Worm (Caenorhabditis elegans) whole organism, L1 larva: ENCODE measurements around the gene glb-20.

ENCODE experiments used
- F16B12.6 ChIP-seq: fragments of 150-350 bp; optimal IDR thresholded peaks from 2 replicates; lab custom pipeline; 2014; ENCODE audit warnings: missing biosample characterization, missing genetic modification characterization
- alr-1 ChIP-seq: fragments of 200-800 bp; sonication (Bioruptor generic); optimal IDR thresholded peaks from 2 replicates; lab custom pipeline; 2018; ENCODE audit warnings: borderline replicate concordance, mild to moderate bottlenecking, missing genetic modification characterization, missing compliant biosample characterization
- ceh-63 ChIP-seq: fragments of 200-800 bp; sonication (Bioruptor generic); optimal IDR thresholded peaks from 2 replicates; lab custom pipeline; 2018; ENCODE audit warnings: mild to moderate bottlenecking, missing genetic modification characterization, missing compliant biosample characterization
- ceh-8 ChIP-seq: fragments of 200-800 bp; sonication (Bioruptor generic); optimal IDR thresholded peaks from 2 replicates; lab custom pipeline; 2018; ENCODE audit warnings: mild to moderate bottlenecking, missing genetic modification characterization, moderate library complexity, missing compliant biosample characterization
- ceh-90 ChIP-seq: sonication (generic microtip); optimal IDR thresholded peaks from 2 replicates; lab custom pipeline; 2016; ENCODE audit warnings: missing genetic modification characterization, missing compliant biosample characterization
- ces-1 ChIP-seq: fragments of 150-350 bp; optimal IDR thresholded peaks from 2 replicates; lab custom pipeline; 2014; ENCODE audit warnings: missing biosample characterization, missing genetic modification reagents, missing genetic modification characterization
- dpl-1 ChIP-seq, 3 experiments: fragments of 150-350 bp in 2 of 3; sonication (generic microtip) in 1 of 3; optimal IDR thresholded peaks; 2 replicates each; lab custom pipeline; 2014 to 2017; ENCODE audit warnings: missing biosample characterization in 3 of 3, missing genetic modification characterization in 3 of 3, missing genetic modification reagents in 3 of 3
- dsc-1 ChIP-seq: sonication (generic microtip); optimal IDR thresholded peaks from 2 replicates; lab custom pipeline; 2016; ENCODE audit warnings: mild to moderate bottlenecking, missing genetic modification characterization, missing compliant biosample characterization
- efl-3 ChIP-seq: fragments of 200-800 bp; sonication (Bioruptor generic); optimal IDR thresholded peaks from 2 replicates; lab custom pipeline; 2018; ENCODE audit warnings: mild to moderate bottlenecking, missing genetic modification characterization, missing compliant biosample characterization
- egl-13 ChIP-seq: sonication (generic microtip); optimal IDR thresholded peaks from 2 replicates; lab custom pipeline; 2016; ENCODE audit warnings: missing genotype, missing genetic modification reagents, missing genetic modification characterization, missing compliant biosample characterization
- elt-2 ChIP-seq: sonication (generic microtip); optimal IDR thresholded peaks from 2 replicates; lab custom pipeline; 2016; ENCODE audit warnings: missing genetic modification characterization, mild to moderate bottlenecking, inconsistent platforms, missing compliant biosample characterization, missing genetic modification reagents
- elt-3 ChIP-seq, 6 experiments: fragments of 150-350 bp in 1 of 6; sonication (generic microtip); optimal IDR thresholded peaks; 2 replicates each; lab custom pipeline; 2017 to 2018; ENCODE audit warnings: missing biosample characterization in 6 of 6, missing genetic modification characterization in 6 of 6, inconsistent platforms in 1 of 6
- ets-5 ChIP-seq: fragments of 200-800 bp; sonication (Bioruptor generic); IDR thresholded peaks from 2 replicates; pipeline ENCODE4 v1.3.6; 2022; ENCODE audit warnings: missing genetic modification characterization, missing compliant biosample characterization
- fkh-4 ChIP-seq: sonication (generic microtip); optimal IDR thresholded peaks from 2 replicates; lab custom pipeline; 2016; ENCODE audit warnings: missing compliant biosample characterization, missing genetic modification characterization, borderline replicate concordance
- fos-1 ChIP-seq: fragments of 150-350 bp; optimal IDR thresholded peaks from 2 replicates; lab custom pipeline; 2014; ENCODE audit warnings: missing biosample characterization, missing genetic modification characterization
- grh-1 ChIP-seq: fragments of 200-800 bp; sonication (Bioruptor generic); IDR thresholded peaks from 2 replicates; pipeline ENCODE4 v1.3.6; 2022; ENCODE audit warnings: missing genetic modification reagents, missing genetic modification characterization, missing compliant biosample characterization
- hlh-17 ChIP-seq: fragments of 200-800 bp; sonication (Bioruptor generic); optimal IDR thresholded peaks from 2 replicates; lab custom pipeline; 2018; ENCODE audit warnings: missing genetic modification characterization, mild to moderate bottlenecking, missing compliant biosample characterization, moderate library complexity, borderline replicate concordance
- hlh-4 ChIP-seq: sonication (generic microtip); optimal IDR thresholded peaks from 2 replicates; lab custom pipeline; 2016; ENCODE audit warnings: mild to moderate bottlenecking, missing genetic modification characterization, missing compliant biosample characterization
- hpl-2 ChIP-seq: fragments of 150-350 bp; optimal IDR thresholded peaks from 2 replicates; lab custom pipeline; 2014; ENCODE audit warnings: missing biosample characterization, missing genetic modification reagents, missing genetic modification characterization
- jun-1 ChIP-seq: fragments of 150-350 bp; optimal IDR thresholded peaks from 2 replicates; lab custom pipeline; 2014; ENCODE audit warnings: missing biosample characterization, missing genetic modification reagents, missing genetic modification characterization
- lin-13 ChIP-seq: fragments of 150-350 bp; optimal IDR thresholded peaks from 2 replicates; lab custom pipeline; 2014; ENCODE audit warnings: missing biosample characterization, missing genetic modification reagents, missing genetic modification characterization
- lin-14 ChIP-seq: fragments of 200-800 bp; sonication (Bioruptor generic); optimal IDR thresholded peaks from 2 replicates; lab custom pipeline; 2018; ENCODE audit warnings: mild to moderate bottlenecking, missing genetic modification characterization, moderate library complexity, missing compliant biosample characterization
- lin-15B ChIP-seq: fragments of 150-350 bp; sonication (generic microtip); optimal IDR thresholded peaks from 3 replicates; lab custom pipeline; 2014; ENCODE audit warnings: missing biosample characterization, missing genetic modification characterization
- lir-3 ChIP-seq: sonication (generic microtip); optimal IDR thresholded peaks from 2 replicates; lab custom pipeline; 2016; ENCODE audit warnings: mild to moderate bottlenecking, missing genetic modification characterization, moderate library complexity, missing compliant biosample characterization; ENCODE audit not compliant: poor library complexity
- lsy-2 ChIP-seq, 2 experiments: fragments of 150-350 bp; optimal IDR thresholded peaks; 2 replicates each; lab custom pipeline; 2014; ENCODE audit warnings: missing biosample characterization in 2 of 2, missing genetic modification characterization in 2 of 2
- mdl-1 ChIP-seq, 2 experiments: fragments of 150-350 bp; optimal IDR thresholded peaks; 2 replicates each; lab custom pipeline; 2014 to 2017; ENCODE audit warnings: missing biosample characterization in 2 of 2, missing genetic modification characterization in 2 of 2, inconsistent platforms in 1 of 2
- mep-1 ChIP-seq: fragments of 150-350 bp; optimal IDR thresholded peaks from 2 replicates; lab custom pipeline; 2014; ENCODE audit warnings: missing biosample characterization, missing genetic modification characterization
- nhr-11 ChIP-seq: fragments of 150-350 bp; optimal IDR thresholded peaks from 2 replicates; lab custom pipeline; 2014; ENCODE audit warnings: missing biosample characterization, missing genetic modification characterization
- nhr-12 ChIP-seq: sonication (generic microtip); optimal IDR thresholded peaks from 2 replicates; lab custom pipeline; 2017; ENCODE audit warnings: missing biosample characterization, missing genetic modification characterization
- nhr-19 ChIP-seq: fragments of 200-800 bp; sonication (Bioruptor generic); conservative IDR thresholded peaks from 2 replicates; pipeline ENCODE4 v1.3.6; 2022; ENCODE audit warnings: missing genetic modification characterization, missing compliant biosample characterization
- nhr-237 ChIP-seq: fragments of 150-350 bp; optimal IDR thresholded peaks from 2 replicates; lab custom pipeline; 2014; ENCODE audit warnings: missing biosample characterization, missing genetic modification characterization
- nhr-76 ChIP-seq: sonication (generic microtip); optimal IDR thresholded peaks from 2 replicates; lab custom pipeline; 2017; ENCODE audit warnings: missing biosample characterization, missing genetic modification characterization
- nhr-84 ChIP-seq: sonication (generic microtip); optimal IDR thresholded peaks from 2 replicates; lab custom pipeline; 2017; ENCODE audit warnings: missing biosample characterization, missing genetic modification characterization
- nhr-85 ChIP-seq: sonication (generic microtip); peaks from one replicate; lab custom pipeline; 2016; ENCODE audit warnings: missing genetic modification characterization, inconsistent platforms, missing compliant biosample characterization
- pag-3 ChIP-seq: sonication (generic microtip); optimal IDR thresholded peaks from 2 replicates; lab custom pipeline; 2017; ENCODE audit warnings: missing genetic modification characterization, mild to moderate bottlenecking, missing compliant biosample characterization, antibody characterized with exemption, borderline replicate concordance; ENCODE audit not compliant: insufficient read depth
- pax-3 ChIP-seq: fragments of 200-800 bp; sonication (Bioruptor generic); optimal IDR thresholded peaks from 2 replicates; lab custom pipeline; 2018; ENCODE audit warnings: mild to moderate bottlenecking, missing genetic modification characterization, moderate library complexity, missing compliant biosample characterization
- rnt-1 ChIP-seq: sonication (generic microtip); optimal IDR thresholded peaks from 2 replicates; lab custom pipeline; 2016; ENCODE audit warnings: mild to moderate bottlenecking, missing genetic modification characterization, moderate library complexity, missing compliant biosample characterization
- skn-1 ChIP-seq: fragments of 150-350 bp; optimal IDR thresholded peaks from 2 replicates; lab custom pipeline; 2014; ENCODE audit warnings: missing biosample characterization, missing genetic modification characterization
- snu-23 ChIP-seq: sonication (generic microtip); optimal IDR thresholded peaks from 2 replicates; lab custom pipeline; 2016; ENCODE audit warnings: missing genetic modification characterization, missing compliant biosample characterization
- sox-4 ChIP-seq: sonication (generic microtip); optimal IDR thresholded peaks from 2 replicates; lab custom pipeline; 2016; ENCODE audit warnings: missing genetic modification characterization, missing compliant biosample characterization
- sptf-1 ChIP-seq: fragments of 150-350 bp; optimal IDR thresholded peaks from 2 replicates; lab custom pipeline; 2014; ENCODE audit warnings: missing biosample characterization, missing genetic modification characterization
- sup-37 ChIP-seq: fragments of 200-800 bp; sonication (Bioruptor generic); optimal IDR thresholded peaks from 2 replicates; lab custom pipeline; 2018; ENCODE audit warnings: mild to moderate bottlenecking, missing genetic modification characterization, missing compliant biosample characterization
- tlp-1 ChIP-seq: fragments of 150-350 bp; optimal IDR thresholded peaks from 2 replicates; lab custom pipeline; 2014; ENCODE audit warnings: missing biosample characterization, missing genetic modification characterization
- unc-130 ChIP-seq: fragments of 150-350 bp; optimal IDR thresholded peaks from 2 replicates; lab custom pipeline; 2017; ENCODE audit warnings: missing biosample characterization, missing genetic modification characterization, inconsistent platforms
- unc-30 ChIP-seq: sonication (generic microtip); optimal IDR thresholded peaks from 2 replicates; lab custom pipeline; 2017; ENCODE audit warnings: missing biosample characterization, missing genetic modification characterization
- unc-62 ChIP-seq: fragments of 150-350 bp; optimal IDR thresholded peaks from 2 replicates; lab custom pipeline; 2014; ENCODE audit warnings: missing biosample characterization, missing genetic modification reagents, missing genetic modification characterization
- unc-86 ChIP-seq: sonication (generic microtip); optimal IDR thresholded peaks from 2 replicates; lab custom pipeline; 2016; ENCODE audit warnings: missing genetic modification characterization, missing compliant biosample characterization
- zip-4 ChIP-seq: fragments of 200-800 bp; sonication (Bioruptor generic); optimal IDR thresholded peaks from 2 replicates; lab custom pipeline; 2018; ENCODE audit warnings: mild to moderate bottlenecking, missing genetic modification characterization, moderate library complexity, missing compliant biosample characterization
- ztf-4 ChIP-seq: fragments of 150-350 bp; optimal IDR thresholded peaks from 2 replicates; lab custom pipeline; 2014; ENCODE audit warnings: missing biosample characterization, missing genetic modification characterization

The glb-20 gene

DNA sequence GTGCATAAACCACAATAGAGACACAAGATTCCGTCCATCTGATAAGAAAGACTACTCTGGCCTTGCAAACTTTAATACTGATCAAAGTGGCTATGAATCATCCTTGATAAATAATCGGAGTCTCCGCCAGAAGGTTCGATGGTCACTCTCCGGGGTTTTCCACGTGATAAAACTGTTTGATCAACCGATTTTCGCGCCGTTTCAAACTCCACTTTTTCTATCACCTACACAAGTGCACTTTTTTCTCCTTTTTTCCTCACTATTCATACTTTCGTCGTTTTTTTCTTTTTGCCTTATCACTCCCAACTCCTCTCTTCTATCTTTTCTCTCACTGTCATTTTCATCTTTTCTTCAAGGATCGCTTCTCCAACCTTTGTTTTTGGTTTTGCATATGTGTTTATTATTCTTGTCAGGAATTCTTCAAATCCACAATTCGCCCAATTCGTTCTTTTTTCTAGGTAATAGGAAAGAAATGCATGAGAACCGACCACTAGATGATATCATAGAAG lies 27.3 kb downstream of the glb-20 start, which contains the start of gene F18H3.4 (continued):
- TF ChIP-seq elt-3 (tag; optimal IDR thresholded peaks at IDR 0.05; lab: Kevin White, UChicago) (peak in 4 of 6 experiments; percentile 36 to 75 (median 55)), unc-62 (GFP tag; lab: Kevin White, UChicago) (no peak), rnt-1 (tag; lab: Kevin White, UChicago) (no peak), ces-1 (no peak), lin-13 (no peak), hlh-4 (tag; lab: Kevin White, UChicago) (no peak), ceh-8 (GFP tag; lab: Kevin White, UChicago) (no peak), unc-30 (no peak), elt-2 (tag; lab: Kevin White, UChicago) (peak; percentile 98), unc-130 (tag; lab: Kevin White, UChicago) (no peak), nhr-84 (tag; lab: Kevin White, UChicago) (no peak), nhr-237 (tag; lab: Kevin White, UChicago) (no peak), pax-3 (tag; lab: Kevin White, UChicago) (no peak), mep-1 (tag; lab: Kevin White, UChicago) (peak; percentile 2), unc-86 (tag; lab: Kevin White, UChicago) (no peak), ceh-90 (tag; lab: Kevin White, UChicago) (no peak), egl-13 (tag; lab: Kevin White, UChicago) (peak; percentile 24), F16B12.6 (tag; lab: Kevin White, UChicago) (no peak), mdl-1 (tag; optimal IDR thresholded peaks at IDR 0.05; lab: Kevin White, UChicago) (peak in 1 of 2 experiments; percentile 79), lin-14 (GFP tag; lab: Kevin White, UChicago) (peak; percentile 57), nhr-11 (no peak), pag-3 (no peak), zip-4 (GFP tag; lab: Kevin White, UChicago) (no peak), sox-4 (tag; lab: Kevin White, UChicago) (no peak), lin-15B (tag; lab: Kevin White, UChicago) (no peak), dpl-1 (GFP tag; optimal IDR thresholded peaks at IDR 0.05; lab: Kevin White, UChicago) (peak; percentile 19 to 42 (median 23)), hpl-2 (GFP tag; lab: Kevin White, UChicago) (no peak), hlh-17 (GFP tag; lab: Kevin White, UChicago) (no peak), ztf-4 (no peak), grh-1 (GFP tag; lab: Robert Waterston, UW) (no peak), nhr-19 (GFP tag; lab: Robert Waterston, UW) (peak; percentile 53), lir-3 (no peak), ets-5 (GFP tag; lab: Robert Waterston, UW) (no peak), tlp-1 (peak; percentile 42), fkh-4 (tag; lab: Kevin White, UChicago) (no peak), nhr-12 (tag; lab: Kevin White, UChicago) (no peak), nhr-85 (tag; lab: Kevin White, UChicago) (peak; percentile 81), sptf-1 (tag; lab: Kevin White, UChicago) (no peak), jun-1 (peak; percentile 51), lsy-2 (tag; optimal IDR thresholded peaks at IDR 0.05; lab: Kevin White, UChicago) (peak in 1 of 2 experiments; percentile 41), efl-3 (GFP tag; lab: Kevin White, UChicago) (no peak), dsc-1 (tag; lab: Kevin White, UChicago) (no peak), snu-23 (peak; percentile 47), ceh-63 (GFP tag; lab: Kevin White, UChicago) (no peak), fos-1 (tag; lab: Kevin White, UChicago) (peak; percentile 57), nhr-76 (tag; lab: Kevin White, UChicago) (no peak), sup-37 (GFP tag; lab: Kevin White, UChicago) (no peak), skn-1 (tag; lab: Kevin White, UChicago) (peak; percentile 3), alr-1 (tag; lab: Kevin White, UChicago) (no peak)
- TF ChIP-seq, all 84 proteins: peak for 25
